Fruit fly (Drosophila melanogaster) whole organism, embryonic: Measurements from ENCODE around the gene CG32847.

Source experiments
- Antp ChIP-seq: fragments of 200-800 bp; sonication (Bioruptor generic); optimal IDR thresholded peaks from 3 replicates; lab custom pipeline; 2016; ENCODE audit warnings: missing biosample characterization, missing genetic modification characterization
- BtbVII ChIP-seq: fragments of 200-800 bp; sonication (Bioruptor generic); optimal IDR thresholded peaks from 3 replicates; lab custom pipeline; 2017; ENCODE audit warnings: missing biosample characterization, mild to moderate bottlenecking, missing genetic modification characterization
- CG10209 ChIP-seq: fragments of 200-800 bp; sonication (Bioruptor generic); optimal IDR thresholded peaks from 3 replicates; lab custom pipeline; 2017; ENCODE audit warnings: missing biosample characterization, mild to moderate bottlenecking, missing genetic modification characterization, missing genetic modification reagents
- CG11398 ChIP-seq: fragments of 200-800 bp; sonication (Bioruptor generic); optimal IDR thresholded peaks from 2 replicates; lab custom pipeline; 2016; ENCODE audit warnings: missing biosample characterization, missing genetic modification characterization
- CG11504 ChIP-seq: fragments of 200-800 bp; sonication (Bioruptor generic); optimal IDR thresholded peaks from 3 replicates; lab custom pipeline; 2019; ENCODE audit warnings: missing biosample characterization, mild to moderate bottlenecking, missing genetic modification characterization, moderate library complexity
- CG13123 ChIP-seq: fragments of 200-800 bp; sonication (Bioruptor generic); optimal IDR thresholded peaks from 2 replicates; lab custom pipeline; 2016; ENCODE audit warnings: missing biosample characterization, missing genetic modification characterization
- CG13894 ChIP-seq: fragments of 200-800 bp; sonication (Bioruptor generic); optimal IDR thresholded peaks from 3 replicates; lab custom pipeline; 2018; ENCODE audit warnings: missing biosample characterization, mild to moderate bottlenecking, missing genetic modification characterization, moderate library complexity
- CG15479 ChIP-seq: fragments of 200-800 bp; sonication (Bioruptor generic); optimal IDR thresholded peaks from 3 replicates; lab custom pipeline; 2019; ENCODE audit warnings: missing biosample characterization, mild to moderate bottlenecking, missing genetic modification characterization, moderate library complexity
- CG16815 ChIP-seq: fragments of 200-800 bp; sonication (Bioruptor generic); optimal IDR thresholded peaks from 3 replicates; lab custom pipeline; 2017; ENCODE audit warnings: missing biosample characterization, mild to moderate bottlenecking, missing genetic modification characterization
- CG16863 ChIP-seq: fragments of 200-800 bp; sonication (Bioruptor generic); optimal IDR thresholded peaks from 3 replicates; lab custom pipeline; 2016; ENCODE audit warnings: missing biosample characterization, missing genetic modification characterization
- CG17359 ChIP-seq: fragments of 200-800 bp; sonication (Bioruptor generic); optimal IDR thresholded peaks from 3 replicates; lab custom pipeline; 2018; ENCODE audit warnings: missing biosample characterization, mild to moderate bottlenecking, missing genetic modification characterization, moderate library complexity
- CG17385 ChIP-seq: fragments of 200-800 bp; sonication (Bioruptor generic); optimal IDR thresholded peaks from 3 replicates; lab custom pipeline; 2018; ENCODE audit warnings: missing biosample characterization, mild to moderate bottlenecking, missing genetic modification characterization
- CG18262 ChIP-seq: fragments of 200-800 bp; optimal IDR thresholded peaks from 3 replicates; lab custom pipeline; 2019; ENCODE audit warnings: missing biosample characterization, mild to moderate bottlenecking, missing genetic modification characterization, moderate library complexity
- CG2116 ChIP-seq: fragments of 200-800 bp; sonication (Bioruptor generic); optimal IDR thresholded peaks from 3 replicates; lab custom pipeline; 2018; ENCODE audit warnings: missing biosample characterization, mild to moderate bottlenecking, missing genetic modification characterization
- CG31365 ChIP-seq: fragments of 200-800 bp; sonication (Bioruptor generic); optimal IDR thresholded peaks from 2 replicates; lab custom pipeline; 2018; ENCODE audit warnings: missing biosample characterization, mild to moderate bottlenecking, missing genetic modification characterization
- CG4730 ChIP-seq: fragments of 200-800 bp; sonication (Bioruptor generic); IDR thresholded peaks from 2 replicates; pipeline ENCODE4 v1.3.6; 2022; ENCODE audit warnings: missing biosample characterization, missing genetic modification characterization
- CG6689 ChIP-seq: fragments of 200-800 bp; sonication (Bioruptor generic); IDR thresholded peaks from 2 replicates; pipeline ENCODE4 v1.3.6; 2022; ENCODE audit warnings: missing biosample characterization, missing genetic modification characterization
- CG8089 ChIP-seq: fragments of 200-800 bp; sonication (Bioruptor generic); optimal IDR thresholded peaks from 3 replicates; lab custom pipeline; 2016; ENCODE audit warnings: missing biosample characterization, missing genetic modification characterization
- CG8281 ChIP-seq: fragments of 200-800 bp; sonication (Bioruptor generic); optimal IDR thresholded peaks from 2 replicates; lab custom pipeline; 2018; ENCODE audit warnings: missing biosample characterization, mild to moderate bottlenecking, missing genetic modification characterization, moderate library complexity
- D ChIP-seq, 2 experiments: fragments of 200-800 bp in 1 of 2; fragments of >200 bp in 1 of 2; sonication (Bioruptor generic) in 1 of 2; optimal IDR thresholded peaks; 2 replicates in 1 of 2; 3 replicates in 1 of 2; lab custom pipeline; 2017; ENCODE audit warnings: mild to moderate bottlenecking in 1 of 2, missing biosample characterization in 1 of 2, missing genetic modification characterization in 1 of 2, missing genetic modification reagents in 1 of 2
- D19B ChIP-seq: fragments of 200-800 bp; sonication (Bioruptor generic); optimal IDR thresholded peaks from 2 replicates; lab custom pipeline; 2017; ENCODE audit warnings: missing biosample characterization, mild to moderate bottlenecking, missing genetic modification characterization
- Dip3 ChIP-seq: fragments of 200-800 bp; sonication (Bioruptor generic); optimal IDR thresholded peaks from 3 replicates; lab custom pipeline; 2016; ENCODE audit warnings: missing biosample characterization, missing genetic modification characterization
- Dll ChIP-seq: fragments of 200-800 bp; sonication (Bioruptor generic); IDR thresholded peaks from 4 replicates; pipeline ENCODE4 v1.3.6; 2022; ENCODE audit warnings: missing biosample characterization, missing genetic modification characterization; ENCODE audit not compliant: partially characterized antibody
- Dref ChIP-seq: fragments of 200-800 bp; sonication (Bioruptor generic); IDR thresholded peaks from 2 replicates; pipeline ENCODE4 v1.3.6; 2022; ENCODE audit warnings: missing biosample characterization, missing genetic modification characterization
- Fer2 ChIP-seq: fragments of 200-800 bp; sonication (Bioruptor generic); optimal IDR thresholded peaks from 2 replicates; lab custom pipeline; 2018; ENCODE audit warnings: missing biosample characterization, mild to moderate bottlenecking, missing genetic modification characterization, moderate library complexity
- Gug ChIP-seq: fragments of 200-800 bp; sonication (Bioruptor generic); IDR thresholded peaks from 4 replicates; pipeline ENCODE4 v1.3.6; 2022; ENCODE audit warnings: missing biosample characterization, missing genetic modification characterization
- HLH4C ChIP-seq: fragments of 200-800 bp; sonication (Bioruptor generic); IDR thresholded peaks from 3 replicates; pipeline ENCODE4 v1.3.6; 2022; ENCODE audit warnings: missing biosample characterization, missing genetic modification characterization; ENCODE audit not compliant: partially characterized antibody
- Hmr ChIP-seq: fragments of 200-800 bp; sonication (Bioruptor generic); optimal IDR thresholded peaks from 3 replicates; lab custom pipeline; 2017; ENCODE audit warnings: mild to moderate bottlenecking, missing biosample characterization, missing genetic modification reagents, missing genetic modification characterization
- Meics ChIP-seq: fragments of 200-800 bp; sonication (Bioruptor generic); optimal IDR thresholded peaks from 2 replicates; lab custom pipeline; 2017; ENCODE audit warnings: missing biosample characterization, mild to moderate bottlenecking, missing genetic modification characterization
- NfI ChIP-seq: fragments of 200-800 bp; sonication (Bioruptor generic); optimal IDR thresholded peaks from 3 replicates; lab custom pipeline; 2018; ENCODE audit warnings: missing biosample characterization, mild to moderate bottlenecking, missing genetic modification characterization, moderate library complexity
- Xrp1 ChIP-seq: fragments of 200-800 bp; sonication (Bioruptor generic); IDR thresholded peaks from 2 replicates; pipeline ENCODE4 v1.3.6; 2022; ENCODE audit warnings: missing biosample characterization, missing genetic modification characterization
- amos ChIP-seq: fragments of 200-800 bp; sonication (Bioruptor generic); IDR thresholded peaks from 2 replicates; pipeline ENCODE4 v1.3.6; 2022; ENCODE audit warnings: missing biosample characterization, missing genetic modification characterization; ENCODE audit not compliant: partially characterized antibody
- aop ChIP-seq: fragments of 200-800 bp; sonication (Bioruptor generic); IDR thresholded peaks from 2 replicates; pipeline ENCODE4 v1.3.6; 2022; ENCODE audit warnings: missing biosample characterization, missing genetic modification characterization
- corto ChIP-seq: fragments of 200-800 bp; sonication (Bioruptor generic); optimal IDR thresholded peaks from 2 replicates; lab custom pipeline; 2016; ENCODE audit warnings: missing biosample characterization, mild to moderate bottlenecking, missing genetic modification characterization, moderate library complexity
- cwo ChIP-seq: fragments of 200-800 bp; sonication (Bioruptor generic); optimal IDR thresholded peaks from 3 replicates; lab custom pipeline; 2017; ENCODE audit warnings: missing biosample characterization, missing genetic modification characterization, mild to moderate bottlenecking, moderate library complexity, missing genetic modification reagents
- danr ChIP-seq: fragments of 200-800 bp; sonication (Bioruptor generic); IDR thresholded peaks from 2 replicates; pipeline ENCODE4 v1.3.6; 2022; ENCODE audit warnings: missing biosample characterization, missing genetic modification characterization
- dysf ChIP-seq: fragments of 200-800 bp; sonication (Bioruptor generic); IDR thresholded peaks from 3 replicates; pipeline ENCODE4 v1.3.6; 2022; ENCODE audit warnings: missing biosample characterization, missing genetic modification characterization
- fd3F ChIP-seq: fragments of 200-800 bp; sonication (Bioruptor generic); optimal IDR thresholded peaks from 2 replicates; lab custom pipeline; 2018; ENCODE audit warnings: missing biosample characterization, mild to moderate bottlenecking, missing genetic modification characterization, moderate library complexity
- fru ChIP-seq: fragments of >200 bp; optimal IDR thresholded peaks from 2 replicates; lab custom pipeline; 2017
- gem ChIP-seq: fragments of 200-800 bp; sonication (Bioruptor generic); optimal IDR thresholded peaks from 2 replicates; lab custom pipeline; 2019; ENCODE audit warnings: missing biosample characterization, mild to moderate bottlenecking, missing genetic modification characterization, moderate library complexity
- gt ChIP-seq: fragments of 200-800 bp; sonication (Bioruptor generic); IDR thresholded peaks from 2 replicates; pipeline ENCODE4 v1.3.6; 2022; ENCODE audit warnings: missing biosample characterization, missing genetic modification characterization
- nom ChIP-seq: fragments of 200-800 bp; sonication (Bioruptor generic); optimal IDR thresholded peaks from 2 replicates; lab custom pipeline; 2017; ENCODE audit warnings: missing biosample characterization, missing genetic modification characterization, mild to moderate bottlenecking, moderate library complexity, missing genetic modification reagents
- onecut ChIP-seq: fragments of 200-800 bp; sonication (Bioruptor generic); IDR thresholded peaks from 2 replicates; pipeline ENCODE4 v1.3.6; 2022; ENCODE audit warnings: missing biosample characterization, missing genetic modification characterization
- pros ChIP-seq: fragments of 200-800 bp; sonication (Bioruptor generic); optimal IDR thresholded peaks from 3 replicates; lab custom pipeline; 2019; ENCODE audit warnings: missing biosample characterization, mild to moderate bottlenecking, missing genetic modification characterization, moderate library complexity
- pum ChIP-seq: fragments of 200-800 bp; sonication (Bioruptor generic); optimal IDR thresholded peaks from 2 replicates; lab custom pipeline; 2016; ENCODE audit warnings: missing biosample characterization, missing genetic modification characterization
- sens ChIP-seq: fragments of 200-800 bp; sonication (Bioruptor generic); peaks from one replicate; lab custom pipeline; 2016; ENCODE audit warnings: missing biosample characterization, missing genetic modification characterization
- toy ChIP-seq: fragments of 200-800 bp; sonication (Bioruptor generic); IDR thresholded peaks from 2 replicates; pipeline ENCODE4 v1.3.6; 2022; ENCODE audit warnings: missing biosample characterization, missing genetic modification characterization
- tx ChIP-seq: fragments of 200-800 bp; sonication (Bioruptor generic); optimal IDR thresholded peaks from 2 replicates; lab custom pipeline; 2016; ENCODE audit warnings: missing biosample characterization, missing genetic modification characterization

Gene CG32847

dm6 chr3L:15104849-15105555, 16.4 kb upstream of the CG32847 start (continued):
- TF ChIP-seq CG17359 (tag; lab: Kevin White, UChicago), result peak; percentile 50
- TF ChIP-seq CG8089 (GFP tag; lab: Kevin White, UChicago), result peak; percentile 8
- peak; percentile 27 for TF ChIP-seq BtbVII
- peak; percentile 58; the same call in 2 of the 4 replicates for TF ChIP-seq Gug (GFP tag; lab: Robert Waterston, UW)
- peak; percentile 12 for TF ChIP-seq Fer2 (tag; lab: Kevin White, UChicago)
- no peak for TF ChIP-seq D (optimal IDR thresholded peaks at IDR 0.05; lab: Kevin White, UChicago)
- peak; percentile 6 for TF ChIP-seq D (GFP tag; optimal IDR thresholded peaks at IDR 0.05; lab: Kevin White, UChicago)
- peak; percentile 53 for TF ChIP-seq CG6689 (GFP tag; lab: Robert Waterston, UW)
- peak; percentile 55 for TF ChIP-seq corto
- TF ChIP-seq HLH4C (GFP tag; lab: Robert Waterston, UW), result no peak
- TF ChIP-seq sens, result peak; percentile 89
- peak; percentile 38 for TF ChIP-seq Dip3 (GFP tag; lab: Kevin White, UChicago)
- peak; percentile 77 for TF ChIP-seq Hmr (GFP tag; lab: Kevin White, UChicago)
- 0 out of 4 replicates have a peak, but pooled peaks have one; percentile 3 for TF ChIP-seq Dll (GFP tag; lab: Robert Waterston, UW)
- peak; percentile 75 for TF ChIP-seq dysf
- TF ChIP-seq CG8281, result peak; percentile 17
- TF ChIP-seq D19B (GFP tag; lab: Kevin White, UChicago), result peak; percentile 49
- no peak for TF ChIP-seq pros
- peak; percentile 56 for TF ChIP-seq pum (GFP tag; lab: Kevin White, UChicago)
- TF ChIP-seq CG16815 (GFP tag; lab: Kevin White, UChicago), result peak; percentile 13
- no peak for TF ChIP-seq amos (GFP tag; lab: Robert Waterston, UW)
- TF ChIP-seq Meics (GFP tag; lab: Kevin White, UChicago), result peak; percentile 54
- TF ChIP-seq nom, result peak; percentile 64
- TF ChIP-seq CG15479 (GFP tag; lab: Kevin White, UChicago), result no peak
- TF ChIP-seq CG11504 (tag; lab: Kevin White, UChicago), result peak; percentile 72
- peak; percentile 44 for TF ChIP-seq fd3F (GFP tag; lab: Kevin White, UChicago)
- peak; percentile 67 for TF ChIP-seq NfI
- peak; percentile 53 for TF ChIP-seq CG10209 (GFP tag; lab: Kevin White, UChicago)
- TF ChIP-seq CG16863, result peak; percentile 65
- TF ChIP-seq cwo (GFP tag; lab: Kevin White, UChicago), result peak; percentile 25
- TF ChIP-seq aop (GFP tag; lab: Robert Waterston, UW), result no peak
- TF ChIP-seq danr (GFP tag; lab: Robert Waterston, UW), result peak; percentile 49; the same call in 1 of the 2 replicates
- TF ChIP-seq onecut (GFP tag; lab: Robert Waterston, UW), result no peak
- TF ChIP-seq Dref (GFP tag; lab: Robert Waterston, UW), result no peak
- 0 out of 2 replicates have a peak, but pooled peaks have one; percentile 61 for TF ChIP-seq gt
- TF ChIP-seq CG17385 (GFP tag; lab: Kevin White, UChicago), result peak; percentile 61
- TF ChIP-seq CG18262 (tag; lab: Kevin White, UChicago), result peak; percentile 46
- no peak for TF ChIP-seq CG31365
- TF ChIP-seq CG11398 (GFP tag; lab: Kevin White, UChicago), result peak; percentile 53
- TF ChIP-seq CG13123 (GFP tag; lab: Kevin White, UChicago), result no peak
- TF ChIP-seq CG13894, result no peak
- TF ChIP-seq fru (lab: Kevin White, UChicago), result no peak
- no peak for TF ChIP-seq toy (GFP tag; lab: Robert Waterston, UW)
- no peak; the same call in 1 of the 2 replicates for TF ChIP-seq CG4730 (GFP tag; lab: Robert Waterston, UW)
- peak; percentile 6 for TF ChIP-seq tx (GFP tag; lab: Kevin White, UChicago)
- TF ChIP-seq Antp (GFP tag; lab: Kevin White, UChicago), result peak; percentile 72
- no peak for TF ChIP-seq CG2116
- peak; percentile 71 for TF ChIP-seq gem (tag; lab: Kevin White, UChicago)
- peak; percentile 48 for TF ChIP-seq Xrp1 (GFP tag; lab: Robert Waterston, UW)
